Worm (Caenorhabditis elegans): ENCODE data around the gene chc-1.

- TF ChIP-seq Y55F3AM.14 (GFP tag; optimal IDR thresholded peaks at IDR 0.05) (no peak), nhr-12 (tag; optimal IDR thresholded peaks at IDR 0.05) (no peak), ceh-82 (tag; optimal IDR thresholded peaks at IDR 0.05) (no peak), sma-3 (GFP tag; optimal IDR thresholded peaks at IDR 0.05) (no peak)
Observed at ce11 chrIII:10211889-10212494, 8.4 kb downstream of the chc-1 start, which contains the start of the genes blos-1 and best-18.
